Worm (Caenorhabditis elegans) whole organism, late embryonic: ENCODE data around the gene K10B3.5.

Source experiments
- C08G9.2 ChIP-seq: sonication (generic microtip); optimal IDR thresholded peaks from 2 replicates; lab custom pipeline; 2016; ENCODE audit warnings: mild to moderate bottlenecking, missing genetic modification characterization, moderate library complexity, missing compliant biosample characterization
- ahr-1 ChIP-seq: sonication (generic microtip); optimal IDR thresholded peaks from 2 replicates; lab custom pipeline; 2016; ENCODE audit warnings: missing genetic modification characterization, missing compliant biosample characterization
- ceh-18 ChIP-seq: sonication (generic microtip); optimal IDR thresholded peaks from 2 replicates; lab custom pipeline; 2016; ENCODE audit warnings: missing genetic modification characterization, missing compliant biosample characterization
- ceh-2 ChIP-seq: sonication (generic microtip); optimal IDR thresholded peaks from 2 replicates; lab custom pipeline; 2016; ENCODE audit warnings: missing genotype, missing genetic modification characterization, missing compliant biosample characterization
- ceh-24 ChIP-seq: sonication (generic microtip); optimal IDR thresholded peaks from 2 replicates; lab custom pipeline; 2016; ENCODE audit warnings: mild to moderate bottlenecking, missing genetic modification characterization, missing compliant biosample characterization
- ceh-31 ChIP-seq: sonication (generic microtip); optimal IDR thresholded peaks from 2 replicates; lab custom pipeline; 2016; ENCODE audit warnings: missing genetic modification characterization, missing compliant biosample characterization
- dmd-4 ChIP-seq: sonication (generic microtip); optimal IDR thresholded peaks from 2 replicates; lab custom pipeline; 2016; ENCODE audit warnings: borderline replicate concordance, missing genetic modification characterization, missing compliant biosample characterization
- eyg-1 ChIP-seq: sonication (generic microtip); optimal IDR thresholded peaks from 2 replicates; lab custom pipeline; 2016; ENCODE audit warnings: missing genotype, missing genetic modification characterization, missing compliant biosample characterization
- fkh-6 ChIP-seq: sonication (generic microtip); optimal IDR thresholded peaks from 2 replicates; lab custom pipeline; 2016; ENCODE audit warnings: missing genetic modification characterization, missing compliant biosample characterization
- gmeb-2 ChIP-seq: sonication (generic microtip); optimal IDR thresholded peaks from 2 replicates; lab custom pipeline; 2016; ENCODE audit warnings: missing genetic modification characterization, inconsistent platforms, missing compliant biosample characterization
- hlh-13 ChIP-seq: fragments of 200-800 bp; sonication (Bioruptor generic); optimal IDR thresholded peaks from 2 replicates; lab custom pipeline; 2018; ENCODE audit warnings: mild to moderate bottlenecking, missing genetic modification characterization, missing compliant biosample characterization
- hlh-15 ChIP-seq: sonication (generic microtip); optimal IDR thresholded peaks from 2 replicates; lab custom pipeline; 2016; ENCODE audit warnings: missing genetic modification characterization, missing compliant biosample characterization
- mec-3 ChIP-seq: sonication (generic microtip); optimal IDR thresholded peaks from 2 replicates; lab custom pipeline; 2016; ENCODE audit warnings: borderline replicate concordance, missing genetic modification characterization, missing compliant biosample characterization
- npax-4 ChIP-seq: sonication (generic microtip); optimal IDR thresholded peaks from 2 replicates; lab custom pipeline; 2016; ENCODE audit warnings: missing genetic modification characterization, missing compliant biosample characterization
- odd-2 ChIP-seq: sonication (generic microtip); optimal IDR thresholded peaks from 2 replicates; lab custom pipeline; 2017; ENCODE audit warnings: antibody characterized with exemption, mild to moderate bottlenecking, missing genetic modification characterization, missing compliant biosample characterization
- pag-3 ChIP-seq: sonication (generic microtip); optimal IDR thresholded peaks from 2 replicates; lab custom pipeline; 2016; ENCODE audit warnings: missing compliant biosample characterization, missing genetic modification characterization, borderline replicate concordance
- pha-2 ChIP-seq: sonication (generic microtip); optimal IDR thresholded peaks from 2 replicates; lab custom pipeline; 2017; ENCODE audit warnings: mild to moderate bottlenecking, missing genetic modification characterization, missing compliant biosample characterization
- pqm-1 ChIP-seq: sonication (generic microtip); optimal IDR thresholded peaks from 2 replicates; lab custom pipeline; 2016; ENCODE audit warnings: missing genetic modification characterization, missing compliant biosample characterization
- pros-1 ChIP-seq: fragments of 150-350 bp; optimal IDR thresholded peaks from 2 replicates; lab custom pipeline; 2014; ENCODE audit warnings: missing biosample characterization, missing genetic modification reagents, missing genetic modification characterization
- sdc-2 ChIP-seq: sonication (generic microtip); optimal IDR thresholded peaks from 2 replicates; lab custom pipeline; 2016; ENCODE audit warnings: missing genotype, missing genetic modification characterization, missing compliant biosample characterization
- sox-4 ChIP-seq: sonication (generic microtip); optimal IDR thresholded peaks from 2 replicates; lab custom pipeline; 2017; ENCODE audit warnings: mild to moderate bottlenecking, missing genetic modification characterization, inconsistent platforms, missing compliant biosample characterization
- tbx-2 ChIP-seq: sonication (generic microtip); optimal IDR thresholded peaks from 2 replicates; lab custom pipeline; 2016; ENCODE audit warnings: missing genetic modification characterization, missing compliant biosample characterization
- unc-3 ChIP-seq, 2 experiments: fragments of 200-800 bp in 1 of 2; sonication (Bioruptor generic) in 1 of 2; sonication (generic microtip) in 1 of 2; conservative IDR thresholded peaks in 1 of 2; optimal IDR thresholded peaks in 1 of 2; 2 replicates each; pipeline versions ENCODE4 v1.3.6 to Lab custom; 2016 to 2022; ENCODE audit warnings: missing compliant biosample characterization in 2 of 2, missing genetic modification characterization in 2 of 2, missing genetic modification reagents in 1 of 2
- unc-42 ChIP-seq: sonication (generic microtip); optimal IDR thresholded peaks from 2 replicates; lab custom pipeline; 2016; ENCODE audit warnings: missing genotype, missing genetic modification characterization, missing compliant biosample characterization
- unc-86 ChIP-seq: sonication (generic microtip); optimal IDR thresholded peaks from 2 replicates; lab custom pipeline; 2016; ENCODE audit warnings: missing genetic modification characterization, missing compliant biosample characterization
- zip-5 ChIP-seq: sonication (generic microtip); optimal IDR thresholded peaks from 2 replicates; lab custom pipeline; 2016; ENCODE audit warnings: missing genetic modification characterization, missing compliant biosample characterization
- ztf-16 ChIP-seq: sonication (generic microtip); optimal IDR thresholded peaks from 2 replicates; lab custom pipeline; 2017; ENCODE audit warnings: missing genetic modification characterization, missing compliant biosample characterization

K10B3.5 gene

ce11 chrX:3061698-3062097, 44.6 kb downstream of the K10B3.5 start:
- no peak for TF ChIP-seq zip-5 (tag; lab: Kevin White, UChicago)
- no peak for TF ChIP-seq unc-3 (GFP tag; conservative IDR thresholded peaks at IDR 0.05; lab: Robert Waterston, UW)
- no peak for TF ChIP-seq unc-3 (tag; optimal IDR thresholded peaks at IDR 0.05; lab: Kevin White, UChicago)
- TF ChIP-seq, all 69 proteins: peak for 0

ce11 chrX:3059299-3059698, 47.0 kb downstream of the K10B3.5 start, which contains the start of gene rsef-1:
rsef-1 (minus strand) TSS chrX:3059399.
- no peak for TF ChIP-seq odd-2
- no peak for TF ChIP-seq hlh-15 (tag; lab: Kevin White, UChicago)
- TF ChIP-seq mec-3 (tag; lab: Kevin White, UChicago): no peak
- TF ChIP-seq, all 69 proteins: peak for 0

ce11 chrX:3057656-3058055, 48.6 kb downstream of the K10B3.5 start:
- no peak for TF ChIP-seq odd-2
- TF ChIP-seq hlh-13 (GFP tag; lab: Kevin White, UChicago): no peak
- no peak for TF ChIP-seq ztf-16 (tag; lab: Kevin White, UChicago)

- no peak for TF ChIP-seq npax-4 (tag; lab: Kevin White, UChicago)
These were observed 50.2 kb downstream of the K10B3.5 start for ce11 chrX:3056098-3056497.

ce11 chrX:3054802-3055201, 51.5 kb downstream of the K10B3.5 start, which contains the start of gene twk-26:
twk-26 (minus strand) TSS chrX:3054824.
- TF ChIP-seq unc-86 (tag; lab: Kevin White, UChicago) (no peak), tbx-2 (tag; lab: Kevin White, UChicago) (no peak), ceh-2 (tag; lab: Kevin White, UChicago) (no peak), fkh-6 (no peak), pag-3 (tag; lab: Kevin White, UChicago) (no peak), gmeb-2 (tag; lab: Kevin White, UChicago) (no peak), ceh-18 (tag; lab: Kevin White, UChicago) (no peak), C08G9.2 (no peak), pha-2 (tag; lab: Kevin White, UChicago) (no peak), eyg-1 (tag; lab: Kevin White, UChicago) (no peak), dmd-4 (tag; lab: Kevin White, UChicago) (no peak), sdc-2 (tag; lab: Kevin White, UChicago) (no peak)

ce11 chrX:3054394-3054793, 51.9 kb downstream of the K10B3.5 start:
- TF ChIP-seq ceh-18 (tag; lab: Kevin White, UChicago) (no peak), pqm-1 (tag; lab: Kevin White, UChicago) (no peak), pag-3 (tag; lab: Kevin White, UChicago) (no peak), ztf-16 (tag; lab: Kevin White, UChicago) (no peak), mec-3 (tag; lab: Kevin White, UChicago) (no peak), pros-1 (tag; lab: Kevin White, UChicago) (no peak), sox-4 (tag; lab: Kevin White, UChicago) (no peak), ahr-1 (tag; lab: Kevin White, UChicago) (no peak), unc-42 (tag; lab: Kevin White, UChicago) (no peak), ceh-24 (tag; lab: Kevin White, UChicago) (no peak), ceh-31 (tag; lab: Kevin White, UChicago) (no peak)
